Worm (Caenorhabditis elegans): Measurements from ENCODE around the gene C05B5.1.

DNA sequence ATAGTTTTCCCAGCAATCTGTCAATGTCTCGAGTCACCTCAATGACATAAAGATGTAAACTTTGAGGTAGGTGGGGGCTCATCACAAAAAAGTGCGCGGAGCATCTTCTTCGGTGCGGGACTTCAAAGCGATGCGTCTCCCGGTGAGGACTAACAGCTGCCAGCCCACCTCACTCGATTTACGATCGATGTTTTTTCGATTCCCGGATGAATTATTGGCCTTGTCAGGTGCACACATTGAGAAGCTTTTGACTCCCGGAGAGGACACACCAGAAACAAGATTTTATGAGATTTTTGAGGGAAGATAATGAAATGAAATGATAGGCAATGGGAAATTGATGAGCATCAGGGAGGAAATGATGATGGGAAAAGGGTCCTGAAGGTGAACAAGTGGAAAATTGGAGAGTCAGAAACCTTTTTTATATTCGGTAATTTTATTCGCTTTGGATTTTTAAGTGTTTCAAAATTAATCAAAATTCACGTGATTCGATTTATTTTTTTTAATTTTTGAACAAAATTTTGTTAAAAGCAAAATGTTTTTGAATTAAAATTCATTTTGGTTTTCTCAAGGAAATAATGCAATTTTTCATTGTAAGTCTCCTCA is 1.3 kb downstream of the C05B5.1 start, which contains the start of gene C05B5.12:
- no peak for TF ChIP-seq dsc-1 (tag; optimal IDR thresholded peaks at IDR 0.05)
- no peak for TF ChIP-seq C16A3.4 (tag; optimal IDR thresholded peaks at IDR 0.05)
- no peak for TF ChIP-seq nhr-11 (tag; optimal IDR thresholded peaks at IDR 0.05)
- TF ChIP-seq lsy-2 (tag; optimal IDR thresholded peaks at IDR 0.05) = no peak
- TF ChIP-seq mdl-1 (tag; optimal IDR thresholded peaks at IDR 0.05) = no peak
- no peak for TF ChIP-seq tbx-2 (tag; optimal IDR thresholded peaks at IDR 0.05)
- TF ChIP-seq nhr-76 (tag; optimal IDR thresholded peaks at IDR 0.05) = no peak
- TF ChIP-seq ceh-82 (tag; optimal IDR thresholded peaks at IDR 0.05) = no peak
- TF ChIP-seq dpl-1 (GFP tag; optimal IDR thresholded peaks at IDR 0.05) = no peak
- no peak for TF ChIP-seq egl-27 (tag; optimal IDR thresholded peaks at IDR 0.05)
- TF ChIP-seq nhr-12 (tag; optimal IDR thresholded peaks at IDR 0.05) = no peak
- TF ChIP-seq fos-1 (tag; optimal IDR thresholded peaks at IDR 0.05) = no peak

All from whole organism, L1 larva.